Worm (Caenorhabditis elegans) whole organism, L4/young adult: ENCODE data around the gene ikke-1.

Experiments
- W03F9.2 ChIP-seq: fragments of 150-350 bp; optimal IDR thresholded peaks from 2 replicates; lab custom pipeline; 2014; ENCODE audit warnings: missing biosample characterization, missing genetic modification characterization
- dao-5 ChIP-seq: sonication (generic microtip); optimal IDR thresholded peaks from 2 replicates; lab custom pipeline; 2016; ENCODE audit warnings: missing genotype, missing genetic modification characterization, moderate library complexity, missing compliant biosample characterization
- him-1 ChIP-seq: sonication (generic microtip); optimal IDR thresholded peaks from 2 replicates; lab custom pipeline; 2016; ENCODE audit warnings: missing genotype, missing genetic modification reagents, missing genetic modification characterization, missing compliant biosample characterization

- TF ChIP-seq W03F9.2 (tag; lab: Kevin White, UChicago) (no peak), him-1 (tag; lab: Kevin White, UChicago) (no peak), dao-5 (tag; lab: Kevin White, UChicago) (no peak)
Measured at ce11 chrIII:9075539-9075938, 25.0 kb upstream of the ikke-1 start, which contains the start of gene F02A9.7.
